Fruit fly (Drosophila melanogaster) whole organism, pupa: Measurements from ENCODE around the gene pall.

ENCODE experiments used
- CG13204 ChIP-seq: fragments of 200-800 bp; sonication (Bioruptor generic); optimal IDR thresholded peaks from 2 replicates; lab custom pipeline; 2018; ENCODE audit warnings: missing biosample characterization, mild to moderate bottlenecking, missing genetic modification characterization, moderate library complexity
- CG17806 ChIP-seq: fragments of 200-800 bp; sonication (Bioruptor generic); optimal IDR thresholded peaks from 2 replicates; lab custom pipeline; 2018; ENCODE audit warnings: missing biosample characterization, mild to moderate bottlenecking, missing genetic modification characterization, moderate library complexity

- TF ChIP-seq CG17806 (tag; lab: Kevin White, UChicago) (no peak), CG13204 (no peak)
These were observed 3.7 kb upstream of the pall start for dm6 chr3L:9491331-9491730.
